Fruit fly (Drosophila melanogaster) whole organism, pupa: ENCODE data around the gene Uba4.

Source experiments
- CG10348 ChIP-seq: fragments of 200-800 bp; sonication (Bioruptor generic); IDR thresholded peaks from 2 replicates; pipeline ENCODE4 v1.3.6; 2022; ENCODE audit warnings: missing biosample characterization, missing genetic modification characterization
- CG13204 ChIP-seq: fragments of 200-800 bp; sonication (Bioruptor generic); optimal IDR thresholded peaks from 2 replicates; lab custom pipeline; 2018; ENCODE audit warnings: missing biosample characterization, mild to moderate bottlenecking, missing genetic modification characterization, moderate library complexity
- CG14655 ChIP-seq: fragments of 200-800 bp; sonication (Bioruptor generic); optimal IDR thresholded peaks from 3 replicates; lab custom pipeline; 2017; ENCODE audit warnings: mild to moderate bottlenecking, missing biosample characterization, missing genetic modification reagents, missing genetic modification characterization
- CG17806 ChIP-seq: fragments of 200-800 bp; sonication (Bioruptor generic); optimal IDR thresholded peaks from 2 replicates; lab custom pipeline; 2018; ENCODE audit warnings: missing biosample characterization, mild to moderate bottlenecking, missing genetic modification characterization, moderate library complexity
- CG32121 ChIP-seq: fragments of 200-800 bp; sonication (Bioruptor generic); IDR thresholded peaks from 2 replicates; pipeline ENCODE4 v1.3.6; 2022; ENCODE audit warnings: missing biosample characterization, missing genetic modification characterization
- CG9948 ChIP-seq: fragments of 200-800 bp; sonication (Bioruptor generic); optimal IDR thresholded peaks from 2 replicates; lab custom pipeline; 2018; ENCODE audit warnings: missing biosample characterization, mild to moderate bottlenecking, missing genetic modification characterization, moderate library complexity
- D1 ChIP-seq: fragments of 200-800 bp; sonication (Bioruptor generic); optimal IDR thresholded peaks from 2 replicates; lab custom pipeline; 2018; ENCODE audit warnings: missing biosample characterization, mild to moderate bottlenecking, missing genetic modification characterization, moderate library complexity
- Ets98B ChIP-seq: fragments of 200-800 bp; sonication (Bioruptor generic); IDR thresholded peaks from 2 replicates; pipeline ENCODE4 v1.3.6; 2022; ENCODE audit warnings: missing biosample characterization, missing genetic modification characterization
- fd96Ca ChIP-seq: fragments of 200-800 bp; sonication (Bioruptor generic); IDR thresholded peaks from 3 replicates; pipeline ENCODE4 v1.3.6; 2022; ENCODE audit warnings: missing biosample characterization, missing genetic modification characterization
- gl ChIP-seq: fragments of 200-800 bp; sonication (Bioruptor generic); optimal IDR thresholded peaks from 2 replicates; lab custom pipeline; 2018; ENCODE audit warnings: missing biosample characterization, mild to moderate bottlenecking, missing genetic modification characterization
- rn ChIP-seq: fragments of 200-800 bp; sonication (Bioruptor generic); IDR thresholded peaks from 2 replicates; pipeline ENCODE4 v1.3.6; 2022; ENCODE audit warnings: missing biosample characterization, missing genetic modification characterization

DNA sequence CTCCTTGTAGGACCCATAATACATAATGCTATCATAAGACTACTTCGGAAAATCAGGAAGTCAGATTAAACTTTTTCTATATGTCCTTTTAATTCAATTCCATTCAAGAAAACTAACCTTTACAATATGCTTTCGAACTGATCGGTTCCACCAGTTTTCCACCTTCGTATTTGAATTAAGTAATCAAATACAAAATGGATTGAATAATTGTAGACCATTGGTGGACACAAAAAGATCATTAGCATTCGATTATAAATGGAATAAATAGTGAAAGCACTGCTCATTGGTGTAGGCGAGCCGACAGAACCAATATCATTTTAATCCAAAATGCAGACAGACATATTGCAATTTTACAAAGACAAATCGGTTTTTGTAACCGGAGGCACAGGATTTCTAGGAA lies 2.2 kb downstream of the Uba4 start, which contains the start of gene Sgp:
- no peak for TF ChIP-seq CG14655 (GFP tag; lab: Kevin White, UChicago)
- TF ChIP-seq CG10348 (GFP tag; lab: Robert Waterston, UW), result no peak
- TF ChIP-seq fd96Ca (GFP tag; lab: Robert Waterston, UW), result no peak
- TF ChIP-seq Ets98B (GFP tag; lab: Robert Waterston, UW), result no peak
- no peak for TF ChIP-seq CG32121
- TF ChIP-seq rn (GFP tag; lab: Robert Waterston, UW), result no peak
- no peak for TF ChIP-seq CG17806 (tag; lab: Kevin White, UChicago)
- TF ChIP-seq CG13204 (GFP tag; lab: Kevin White, UChicago), result no peak
- TF ChIP-seq CG9948 (tag; lab: Kevin White, UChicago), result no peak
- no peak for TF ChIP-seq gl
- TF ChIP-seq D1 (tag; lab: Kevin White, UChicago), result no peak
